Worm (Caenorhabditis elegans) whole organism, late embryonic: Measurements from ENCODE around the gene fbxa-112.
A peak's percentile ranks its signal among the peaks of the same experiment; 100 is the strongest.

Experiments
- C08G9.2 ChIP-seq: sonication (generic microtip); optimal IDR thresholded peaks from 2 replicates; lab custom pipeline; 2016; ENCODE audit warnings: mild to moderate bottlenecking, missing genetic modification characterization, moderate library complexity, missing compliant biosample characterization
- K02D7.2 ChIP-seq: sonication (generic microtip); optimal IDR thresholded peaks from 2 replicates; lab custom pipeline; 2017; ENCODE audit warnings: mild to moderate bottlenecking, missing genetic modification characterization, missing compliant biosample characterization
- T23F11.4 ChIP-seq: fragments of 200-800 bp; sonication (Bioruptor generic); optimal IDR thresholded peaks from 2 replicates; lab custom pipeline; 2018; ENCODE audit warnings: mild to moderate bottlenecking, missing genetic modification characterization, missing compliant biosample characterization
- Y22D7AL.16 ChIP-seq: sonication (generic microtip); optimal IDR thresholded peaks from 2 replicates; lab custom pipeline; 2016; ENCODE audit warnings: missing genetic modification characterization, missing compliant biosample characterization
- ahr-1 ChIP-seq: sonication (generic microtip); optimal IDR thresholded peaks from 2 replicates; lab custom pipeline; 2016; ENCODE audit warnings: missing genetic modification characterization, missing compliant biosample characterization
- ama-1 ChIP-seq: fragments of 150-350 bp; optimal IDR thresholded peaks from 2 replicates; lab custom pipeline; 2014
- ceh-14 ChIP-seq: sonication (generic microtip); optimal IDR thresholded peaks from 2 replicates; lab custom pipeline; 2016; ENCODE audit warnings: missing genotype, missing genetic modification characterization, missing compliant biosample characterization
- ceh-30 ChIP-seq: fragments of 150-350 bp; optimal IDR thresholded peaks from 2 replicates; lab custom pipeline; 2014; ENCODE audit warnings: missing biosample characterization, missing genetic modification characterization
- ceh-34 ChIP-seq: sonication (generic microtip); optimal IDR thresholded peaks from 2 replicates; lab custom pipeline; 2016; ENCODE audit warnings: mild to moderate bottlenecking, missing genetic modification characterization, missing compliant biosample characterization
- dmd-4 ChIP-seq: sonication (generic microtip); optimal IDR thresholded peaks from 2 replicates; lab custom pipeline; 2016; ENCODE audit warnings: borderline replicate concordance, missing genetic modification characterization, missing compliant biosample characterization
- dve-1 ChIP-seq: sonication (generic microtip); optimal IDR thresholded peaks from 2 replicates; lab custom pipeline; 2017; ENCODE audit warnings: antibody characterized with exemption, mild to moderate bottlenecking, missing genetic modification characterization, missing compliant biosample characterization
- elt-2 ChIP-seq: sonication (generic microtip); optimal IDR thresholded peaks from 2 replicates; lab custom pipeline; 2016; ENCODE audit warnings: missing genetic modification reagents, missing genetic modification characterization, missing compliant biosample characterization
- fax-1 ChIP-seq: sonication (generic microtip); optimal IDR thresholded peaks from 2 replicates; lab custom pipeline; 2016; ENCODE audit warnings: missing genotype, missing genetic modification characterization, missing compliant biosample characterization
- fkh-10 ChIP-seq: fragments of 150-350 bp; optimal IDR thresholded peaks from 2 replicates; lab custom pipeline; 2014; ENCODE audit warnings: missing biosample characterization, missing genetic modification reagents, missing genetic modification characterization
- gmeb-2 ChIP-seq: sonication (generic microtip); optimal IDR thresholded peaks from 2 replicates; lab custom pipeline; 2016; ENCODE audit warnings: missing genetic modification characterization, inconsistent platforms, missing compliant biosample characterization
- hlh-30 ChIP-seq: sonication (generic microtip); optimal IDR thresholded peaks from 2 replicates; lab custom pipeline; 2017; ENCODE audit warnings: antibody characterized with exemption, missing genetic modification characterization, missing compliant biosample characterization; ENCODE audit not compliant: insufficient read depth
- hlh-8 ChIP-seq: sonication (generic microtip); optimal IDR thresholded peaks from 2 replicates; lab custom pipeline; 2016; ENCODE audit warnings: missing genotype, missing genetic modification characterization, missing compliant biosample characterization
- lin-11 ChIP-seq: fragments of 200-800 bp; sonication (Bioruptor generic); optimal IDR thresholded peaks from 2 replicates; lab custom pipeline; 2018; ENCODE audit warnings: mild to moderate bottlenecking, missing genetic modification characterization, missing compliant biosample characterization
- madf-2 ChIP-seq: sonication (generic microtip); optimal IDR thresholded peaks from 2 replicates; lab custom pipeline; 2017; ENCODE audit warnings: missing genetic modification characterization, missing compliant biosample characterization
- mec-3 ChIP-seq: sonication (generic microtip); optimal IDR thresholded peaks from 2 replicates; lab custom pipeline; 2016; ENCODE audit warnings: borderline replicate concordance, missing genetic modification characterization, missing compliant biosample characterization
- nhr-11 ChIP-seq: fragments of 150-350 bp; optimal IDR thresholded peaks from 2 replicates; lab custom pipeline; 2014; ENCODE audit warnings: missing biosample characterization, missing genetic modification characterization
- pat-9 ChIP-seq: fragments of 200-800 bp; sonication (Bioruptor generic); optimal IDR thresholded peaks from 2 replicates; lab custom pipeline; 2018; ENCODE audit warnings: mild to moderate bottlenecking, missing genetic modification characterization, moderate library complexity, missing compliant biosample characterization
- pha-4 ChIP-seq: fragments of 150-350 bp; optimal IDR thresholded peaks from 2 replicates; lab custom pipeline; 2018; ENCODE audit warnings: missing biosample characterization, missing genetic modification reagents, missing genetic modification characterization
- pqm-1 ChIP-seq: sonication (generic microtip); optimal IDR thresholded peaks from 2 replicates; lab custom pipeline; 2016; ENCODE audit warnings: missing genetic modification characterization, missing compliant biosample characterization
- pros-1 ChIP-seq: fragments of 150-350 bp; optimal IDR thresholded peaks from 2 replicates; lab custom pipeline; 2014; ENCODE audit warnings: missing biosample characterization, missing genetic modification reagents, missing genetic modification characterization
- sdc-2 ChIP-seq: sonication (generic microtip); optimal IDR thresholded peaks from 2 replicates; lab custom pipeline; 2016; ENCODE audit warnings: missing genotype, missing genetic modification characterization, missing compliant biosample characterization
- sox-4 ChIP-seq: sonication (generic microtip); optimal IDR thresholded peaks from 2 replicates; lab custom pipeline; 2017; ENCODE audit warnings: mild to moderate bottlenecking, missing genetic modification characterization, inconsistent platforms, missing compliant biosample characterization
- tbx-7 ChIP-seq: sonication (generic microtip); optimal IDR thresholded peaks from 2 replicates; lab custom pipeline; 2016; ENCODE audit warnings: missing genotype, missing genetic modification characterization, missing compliant biosample characterization
- unc-3 ChIP-seq, 2 experiments: fragments of 200-800 bp in 1 of 2; sonication (Bioruptor generic) in 1 of 2; sonication (generic microtip) in 1 of 2; conservative IDR thresholded peaks in 1 of 2; optimal IDR thresholded peaks in 1 of 2; 2 replicates each; pipeline versions ENCODE4 v1.3.6 to Lab custom; 2016 to 2022; ENCODE audit warnings: missing compliant biosample characterization in 2 of 2, missing genetic modification characterization in 2 of 2, missing genetic modification reagents in 1 of 2
- unc-55 ChIP-seq: sonication (generic microtip); optimal IDR thresholded peaks from 2 replicates; lab custom pipeline; 2017; ENCODE audit warnings: missing biosample characterization, missing genetic modification reagents, missing genetic modification characterization
- unc-86 ChIP-seq: sonication (generic microtip); optimal IDR thresholded peaks from 2 replicates; lab custom pipeline; 2016; ENCODE audit warnings: missing genetic modification characterization, missing compliant biosample characterization

Gene fbxa-112

DNA sequence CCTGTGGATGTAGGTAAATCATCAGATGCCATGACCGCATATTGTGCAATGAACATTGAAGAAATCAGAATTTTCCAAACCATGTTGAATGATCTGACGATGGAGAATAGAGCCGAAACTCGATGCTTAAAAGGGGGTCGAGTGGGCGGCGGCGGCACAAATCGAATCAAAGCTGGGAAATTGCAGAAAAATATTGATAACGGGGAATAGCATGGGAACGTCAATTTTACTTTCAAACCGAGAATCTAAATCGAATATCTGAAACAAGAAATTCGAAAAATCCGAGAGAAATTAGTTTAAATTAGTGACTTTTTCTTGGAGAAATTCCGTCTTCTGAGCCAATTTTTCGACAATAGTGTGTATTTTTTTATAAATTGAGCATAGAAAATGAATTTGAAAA, 31.8 kb downstream of the fbxa-112 start, which contains the start of gene F09C6.10:
Gene F09C6.10 (minus strand): TSS at position 101 of the 400 bp plus-strand sequence.
- TF ChIP-seq fax-1 (no peak), tbx-7 (tag; lab: Kevin White, UChicago) (no peak), madf-2 (no peak), elt-2 (no peak)

DNA sequence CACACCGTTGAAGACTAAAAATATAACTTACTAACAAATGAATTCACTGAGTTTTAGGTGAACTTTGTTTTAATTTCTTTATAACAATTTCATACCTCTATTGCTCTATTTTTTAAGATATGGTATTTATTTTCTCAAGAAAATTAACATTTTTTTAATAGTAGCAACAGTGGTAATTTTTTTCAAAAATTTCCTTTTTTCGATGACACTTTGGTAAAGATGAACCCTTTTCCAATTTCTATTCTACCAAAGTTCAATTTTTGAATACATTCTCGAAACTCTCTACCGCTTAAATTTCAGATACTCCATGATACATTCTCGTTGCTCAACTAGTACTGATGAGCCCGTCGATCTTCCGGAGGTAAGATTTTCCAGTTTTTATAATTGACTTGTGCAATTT, 36.0 kb downstream of the fbxa-112 start, which contains the start of gene nhr-116:
Gene nhr-116 (plus strand): TSS at position 301 of the 400 bp plus-strand sequence.
- TF ChIP-seq gmeb-2 (tag; lab: Kevin White, UChicago) (no peak), K02D7.2 (tag; lab: Kevin White, UChicago) (no peak), lin-11 (no peak)

DNA sequence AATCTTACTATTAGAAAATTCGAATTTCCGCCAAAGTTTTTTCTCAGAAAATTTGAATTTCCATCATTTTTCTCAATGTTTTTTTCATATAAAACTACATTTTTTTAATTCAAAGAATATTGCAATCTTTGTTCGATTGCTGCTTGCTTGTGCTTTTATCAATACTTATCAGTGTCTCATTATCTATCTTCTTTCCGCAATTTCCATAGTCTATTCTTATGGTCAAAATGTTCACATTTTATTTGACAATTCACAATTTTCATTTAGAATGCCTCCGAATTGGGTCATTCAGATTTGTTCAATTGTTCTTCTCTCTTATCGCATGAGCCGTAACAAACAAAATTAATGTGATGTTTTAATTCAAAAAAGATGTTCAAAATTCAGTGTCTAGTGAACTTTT, 36.6 kb downstream of the fbxa-112 start:
- no peak for TF ChIP-seq ceh-34 (tag; lab: Kevin White, UChicago)
- peak; percentile 14 for TF ChIP-seq elt-2
- TF ChIP-seq Y22D7AL.16 = no peak

DNA sequence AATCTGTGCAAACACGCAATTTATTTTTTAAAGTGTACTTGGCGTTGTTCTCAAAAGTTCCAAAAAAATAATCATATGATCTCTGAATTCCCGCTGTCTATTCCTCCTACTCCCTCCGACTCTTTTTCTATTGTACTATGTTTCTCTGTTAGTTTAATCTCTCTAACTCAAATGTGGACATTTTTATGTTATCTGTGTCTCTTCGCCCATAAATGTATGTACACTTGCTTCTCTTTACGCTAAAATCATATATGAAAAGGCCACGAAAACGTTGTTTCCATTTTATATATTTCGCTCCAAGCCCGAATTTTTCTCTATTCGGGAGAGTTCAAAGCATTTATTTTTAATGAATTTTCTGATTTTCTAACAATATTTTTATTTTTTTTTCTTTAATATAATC, 37.0 kb downstream of the fbxa-112 start:
- TF ChIP-seq mec-3 (tag; lab: Kevin White, UChicago) (no peak), unc-3 (GFP tag; conservative IDR thresholded peaks at IDR 0.05; lab: Robert Waterston, UW) (no peak), unc-3 (tag; optimal IDR thresholded peaks at IDR 0.05; lab: Kevin White, UChicago) (no peak), hlh-8 (no peak), nhr-11 (tag; lab: Kevin White, UChicago) (no peak), ama-1 (no peak), hlh-30 (tag; lab: Kevin White, UChicago) (no peak), sdc-2 (no peak), C08G9.2 (no peak), fkh-10 (GFP tag; lab: Kevin White, UChicago) (no peak), gmeb-2 (tag; lab: Kevin White, UChicago) (no peak), ceh-34 (tag; lab: Kevin White, UChicago) (no peak)

DNA sequence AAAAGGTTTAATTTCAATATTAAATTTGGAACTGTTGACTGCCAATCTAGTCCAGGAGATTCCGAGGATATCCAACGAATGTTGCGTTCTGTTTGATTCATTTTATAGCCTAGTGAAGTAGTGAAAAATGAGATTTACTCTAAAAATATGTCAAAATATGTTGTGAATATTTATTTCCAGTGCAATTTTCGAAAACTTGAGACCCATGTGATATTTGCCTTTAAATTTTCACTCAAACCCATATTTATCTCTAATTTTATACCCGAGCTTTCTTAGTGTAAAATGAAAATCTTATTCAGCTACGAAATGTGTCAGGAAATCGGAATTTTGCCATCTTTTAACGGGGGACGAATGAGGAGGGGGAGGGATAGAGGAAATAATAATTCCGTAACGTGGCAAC, 38.0 kb downstream of the fbxa-112 start, which contains the start of gene F09C6.16:
Gene F09C6.16 (minus strand): TSS at position 101 of the 400 bp plus-strand sequence.
- TF ChIP-seq hlh-30 (tag; lab: Kevin White, UChicago) (no peak), dmd-4 (tag; lab: Kevin White, UChicago) (no peak), pha-4 (tag; lab: Kevin White, UChicago) (no peak), unc-55 (GFP tag; lab: Kevin White, UChicago) (no peak), pat-9 (tag; lab: Kevin White, UChicago) (no peak)

DNA sequence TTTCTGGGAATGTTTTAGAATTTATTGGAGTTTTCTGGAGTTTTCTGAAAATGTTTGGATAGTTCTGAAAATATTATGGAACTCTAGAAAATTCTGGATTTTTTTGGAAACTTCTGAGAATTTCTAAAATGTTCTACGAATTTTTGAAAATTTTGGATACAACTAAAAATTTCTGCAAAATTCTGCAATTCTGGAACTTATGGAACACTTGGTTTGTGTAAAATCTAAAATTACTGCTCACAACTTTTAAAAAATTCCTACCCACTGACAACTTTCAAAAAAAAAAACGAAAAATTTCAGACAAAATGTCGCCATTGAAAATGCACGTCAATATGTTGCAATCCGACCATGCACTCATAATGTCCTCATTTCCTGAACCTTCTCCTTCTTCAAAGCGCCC, 43.3 kb downstream of the fbxa-112 start, which contains the start of gene nhr-262:
Gene nhr-262 (plus strand): TSS at position 301 of the 400 bp plus-strand sequence.
- TF ChIP-seq C08G9.2 = no peak
- no peak for TF ChIP-seq dve-1 (tag; lab: Kevin White, UChicago)
- no peak for TF ChIP-seq sox-4 (tag; lab: Kevin White, UChicago)
- TF ChIP-seq unc-86 = no peak
- no peak for TF ChIP-seq ceh-30 (tag; lab: Kevin White, UChicago)
- no peak for TF ChIP-seq Y22D7AL.16
- no peak for TF ChIP-seq ceh-14 (tag; lab: Kevin White, UChicago)
- TF ChIP-seq nhr-11 (tag; lab: Kevin White, UChicago) = no peak
- TF ChIP-seq pqm-1 (tag; lab: Kevin White, UChicago) = no peak
- no peak for TF ChIP-seq pros-1 (tag; lab: Kevin White, UChicago)
- TF ChIP-seq ahr-1 = no peak
- no peak for TF ChIP-seq T23F11.4 (GFP tag; lab: Kevin White, UChicago)
